Fruit fly (Drosophila melanogaster) whole organism, embryonic: ENCODE data around the gene Chro.

ENCODE experiments used
- Asciz ChIP-seq: fragments of 200-800 bp; sonication (Bioruptor generic); optimal IDR thresholded peaks from 2 replicates; lab custom pipeline; 2017; ENCODE audit warnings: missing biosample characterization, mild to moderate bottlenecking, missing genetic modification characterization, missing genetic modification reagents
- Atf-2 ChIP-seq: fragments of 200-800 bp; sonication (Bioruptor generic); optimal IDR thresholded peaks from 2 replicates; lab custom pipeline; 2016; ENCODE audit warnings: missing biosample characterization, missing genetic modification characterization
- C15 ChIP-seq: fragments of 200-800 bp; sonication (Bioruptor generic); IDR thresholded peaks from 3 replicates; pipeline ENCODE4 v1.3.6; 2022; ENCODE audit warnings: missing biosample characterization, missing genetic modification characterization
- CG1024 ChIP-seq: fragments of 200-800 bp; sonication (Bioruptor generic); IDR thresholded peaks from 2 replicates; pipeline ENCODE4 v1.3.6; 2022; ENCODE audit warnings: missing biosample characterization, missing genetic modification characterization
- CG11085 ChIP-seq: fragments of 200-800 bp; sonication (Bioruptor generic); IDR thresholded peaks from 2 replicates; pipeline ENCODE4 v1.3.6; 2022; ENCODE audit warnings: missing biosample characterization, missing genetic modification characterization
- CG11560 ChIP-seq: fragments of 200-800 bp; sonication (Bioruptor generic); IDR thresholded peaks from 3 replicates; pipeline ENCODE4 v1.3.6; 2022; ENCODE audit warnings: missing biosample characterization, missing genetic modification characterization
- CG12104 ChIP-seq: fragments of 200-800 bp; sonication (Bioruptor generic); optimal IDR thresholded peaks from 3 replicates; lab custom pipeline; 2016; ENCODE audit warnings: missing biosample characterization, missing genetic modification characterization
- CG17912 ChIP-seq: fragments of 200-800 bp; sonication (Bioruptor generic); optimal IDR thresholded peaks from 2 replicates; lab custom pipeline; 2018; ENCODE audit warnings: missing biosample characterization, mild to moderate bottlenecking, missing genetic modification characterization
- CG18262 ChIP-seq: fragments of 200-800 bp; optimal IDR thresholded peaks from 3 replicates; lab custom pipeline; 2019; ENCODE audit warnings: missing biosample characterization, mild to moderate bottlenecking, missing genetic modification characterization, moderate library complexity
- CG30431 ChIP-seq: fragments of 200-800 bp; sonication (Bioruptor generic); optimal IDR thresholded peaks from 2 replicates; lab custom pipeline; 2017; ENCODE audit warnings: missing biosample characterization, missing genetic modification characterization
- CG3281 ChIP-seq: fragments of 200-800 bp; sonication (Bioruptor generic); optimal IDR thresholded peaks from 3 replicates; lab custom pipeline; 2017; ENCODE audit warnings: missing biosample characterization, mild to moderate bottlenecking, missing genetic modification characterization
- CG3995 ChIP-seq: fragments of 200-800 bp; sonication (Bioruptor generic); optimal IDR thresholded peaks from 3 replicates; lab custom pipeline; 2016; ENCODE audit warnings: missing biosample characterization, missing genetic modification characterization
- CG43689 ChIP-seq: fragments of 200-800 bp; sonication (Bioruptor generic); IDR thresholded peaks from 2 replicates; pipeline ENCODE4 v1.3.6; 2022; ENCODE audit warnings: missing biosample characterization, missing genetic modification characterization
- CG4424 ChIP-seq: fragments of 200-800 bp; sonication (Bioruptor generic); optimal IDR thresholded peaks from 3 replicates; lab custom pipeline; 2016; ENCODE audit warnings: missing biosample characterization, missing genetic modification characterization
- CG4854 ChIP-seq: fragments of 200-800 bp; sonication (Bioruptor generic); optimal IDR thresholded peaks from 2 replicates; lab custom pipeline; 2016; ENCODE audit warnings: missing biosample characterization, missing genetic modification characterization, inconsistent platforms
- CG6254 ChIP-seq: fragments of 200-800 bp; sonication (Bioruptor generic); optimal IDR thresholded peaks from 3 replicates; lab custom pipeline; 2017; ENCODE audit warnings: mild to moderate bottlenecking, missing biosample characterization, missing genetic modification reagents, missing genetic modification characterization
- CG8290 ChIP-seq, 3 experiments: fragments of 200-800 bp; sonication (Bioruptor generic); optimal IDR thresholded peaks; 2 replicates each; lab custom pipeline; 2016 to 2019; ENCODE audit warnings: missing biosample characterization in 3 of 3, missing genetic modification characterization in 3 of 3, mild to moderate bottlenecking in 2 of 3, moderate library complexity in 1 of 3
- CG9817 ChIP-seq: fragments of 200-800 bp; sonication (Bioruptor generic); optimal IDR thresholded peaks from 2 replicates; lab custom pipeline; 2018; ENCODE audit warnings: missing biosample characterization, mild to moderate bottlenecking, missing genetic modification characterization, moderate library complexity
- Camta ChIP-seq: fragments of 200-800 bp; sonication (Bioruptor generic); optimal IDR thresholded peaks from 2 replicates; lab custom pipeline; 2016; ENCODE audit warnings: missing biosample characterization, missing genetic modification characterization
- Dfd ChIP-seq, 2 experiments: fragments of >200 bp; optimal IDR thresholded peaks; 2 replicates each; lab custom pipeline; 2017; ENCODE audit warnings: missing biosample characterization in 2 of 2, missing genetic modification characterization in 2 of 2
- Dll ChIP-seq: fragments of 200-800 bp; sonication (Bioruptor generic); IDR thresholded peaks from 4 replicates; pipeline ENCODE4 v1.3.6; 2022; ENCODE audit warnings: missing biosample characterization, missing genetic modification characterization; ENCODE audit not compliant: partially characterized antibody
- Doc3 ChIP-seq: fragments of 200-800 bp; sonication (Bioruptor generic); IDR thresholded peaks from 3 replicates; pipeline ENCODE4 v1.3.6; 2022; ENCODE audit warnings: missing biosample characterization, missing genetic modification characterization; ENCODE audit not compliant: partially characterized antibody
- Fer2 ChIP-seq: fragments of 200-800 bp; sonication (Bioruptor generic); optimal IDR thresholded peaks from 2 replicates; lab custom pipeline; 2018; ENCODE audit warnings: missing biosample characterization, mild to moderate bottlenecking, missing genetic modification characterization, moderate library complexity
- H2.0 ChIP-seq: fragments of 200-800 bp; sonication (Bioruptor generic); IDR thresholded peaks from 2 replicates; pipeline ENCODE4 v1.3.6; 2022; ENCODE audit warnings: missing biosample characterization, missing genetic modification characterization
- Hr51 ChIP-seq, 2 experiments: fragments of 200-800 bp; sonication (Bioruptor generic); optimal IDR thresholded peaks; 2 replicates in 1 of 2; 3 replicates in 1 of 2; lab custom pipeline; 2016 to 2018; ENCODE audit warnings: missing biosample characterization in 2 of 2, missing genetic modification characterization in 2 of 2, mild to moderate bottlenecking in 1 of 2, moderate library complexity in 1 of 2
- MTF-1 ChIP-seq: fragments of 200-800 bp; sonication (Bioruptor generic); optimal IDR thresholded peaks from 2 replicates; lab custom pipeline; 2018; ENCODE audit warnings: missing biosample characterization, mild to moderate bottlenecking, missing genetic modification characterization, borderline replicate concordance
- Med ChIP-seq: fragments of 200-800 bp; sonication (Bioruptor generic); peaks from one replicate; lab custom pipeline; 2016; ENCODE audit warnings: missing biosample characterization, missing genetic modification characterization, mild to moderate bottlenecking, inconsistent platforms, moderate library complexity
- NC2α ChIP-seq: fragments of 200-800 bp; sonication (Bioruptor generic); optimal IDR thresholded peaks from 2 replicates; lab custom pipeline; 2016; ENCODE audit warnings: missing biosample characterization, missing genetic modification characterization
- Nf-YC ChIP-seq: fragments of 200-800 bp; optimal IDR thresholded peaks from 3 replicates; lab custom pipeline; 2019; ENCODE audit warnings: missing biosample characterization, mild to moderate bottlenecking, missing genetic modification characterization, moderate library complexity
- Oaz ChIP-seq: fragments of 200-800 bp; sonication (Bioruptor generic); IDR thresholded peaks from 2 replicates; pipeline ENCODE4 v1.3.6; 2022; ENCODE audit warnings: missing biosample characterization, missing genetic modification characterization
- PHDP ChIP-seq: fragments of 200-800 bp; sonication (Bioruptor generic); optimal IDR thresholded peaks from 3 replicates; lab custom pipeline; 2018; ENCODE audit warnings: missing biosample characterization, mild to moderate bottlenecking, missing genetic modification characterization, moderate library complexity
- Spps ChIP-seq: fragments of 200-800 bp; sonication (Bioruptor generic); optimal IDR thresholded peaks from 2 replicates; lab custom pipeline; 2018; ENCODE audit warnings: missing biosample characterization, mild to moderate bottlenecking, missing genetic modification characterization
- Sry-δ ChIP-seq: fragments of 200-800 bp; sonication (Bioruptor generic); optimal IDR thresholded peaks from 2 replicates; lab custom pipeline; 2016; ENCODE audit warnings: missing biosample characterization, missing genetic modification characterization
- TFAM ChIP-seq: fragments of 200-800 bp; sonication (Bioruptor generic); optimal IDR thresholded peaks from 2 replicates; lab custom pipeline; 2017; ENCODE audit warnings: missing biosample characterization, missing genetic modification characterization, inconsistent platforms
- Tbp ChIP-seq: fragments of >200 bp; optimal IDR thresholded peaks from 2 replicates; lab custom pipeline; 2018; ENCODE audit warnings: missing biosample characterization, missing genetic modification characterization
- YL-1 ChIP-seq: fragments of 200-800 bp; sonication (Bioruptor generic); optimal IDR thresholded peaks from 3 replicates; lab custom pipeline; 2017; ENCODE audit warnings: missing biosample characterization, mild to moderate bottlenecking, missing genetic modification characterization
- al ChIP-seq: fragments of 200-800 bp; sonication (Bioruptor generic); IDR thresholded peaks from 2 replicates; pipeline ENCODE4 v1.3.6; 2022; ENCODE audit warnings: missing biosample characterization, missing genetic modification characterization
- chinmo ChIP-seq: fragments of 200-800 bp; sonication (Bioruptor generic); IDR thresholded peaks from 4 replicates; pipeline ENCODE4 v1.3.6; 2022; ENCODE audit warnings: missing biosample characterization, missing genetic modification characterization; ENCODE audit not compliant: partially characterized antibody
- dpn ChIP-seq, 2 experiments: fragments of 200-800 bp; sonication (Bioruptor generic); optimal IDR thresholded peaks; 3 replicates each; lab custom pipeline; 2016; ENCODE audit warnings: missing biosample characterization in 2 of 2, missing genetic modification characterization in 2 of 2
- hkb ChIP-seq, 2 experiments: fragments of 200-800 bp in 1 of 2; fragments of >200 bp in 1 of 2; sonication (Bioruptor generic) in 1 of 2; IDR thresholded peaks in 1 of 2; optimal IDR thresholded peaks in 1 of 2; 2 replicates each; pipeline versions ENCODE4 v1.3.6 to Lab custom; 2017 to 2022; ENCODE audit warnings: missing biosample characterization in 1 of 2, missing genetic modification characterization in 1 of 2
- jing ChIP-seq: fragments of 200-800 bp; sonication (Bioruptor generic); optimal IDR thresholded peaks from 2 replicates; lab custom pipeline; 2018; ENCODE audit warnings: missing biosample characterization, mild to moderate bottlenecking, missing genetic modification characterization
- lab ChIP-seq: fragments of 200-800 bp; sonication (Bioruptor generic); optimal IDR thresholded peaks from 3 replicates; lab custom pipeline; 2017; ENCODE audit warnings: missing biosample characterization, missing genetic modification characterization, mild to moderate bottlenecking, moderate library complexity, missing genetic modification reagents
- pb ChIP-seq: fragments of 200-800 bp; sonication (Bioruptor generic); optimal IDR thresholded peaks from 3 replicates; lab custom pipeline; 2016; ENCODE audit warnings: missing biosample characterization, missing genetic modification characterization
- pita ChIP-seq: fragments of 200-800 bp; sonication (Bioruptor generic); optimal IDR thresholded peaks from 2 replicates; lab custom pipeline; 2017; ENCODE audit warnings: missing biosample characterization, mild to moderate bottlenecking, missing genetic modification characterization
- pnt ChIP-seq: fragments of 200-800 bp; sonication (Bioruptor generic); optimal IDR thresholded peaks from 3 replicates; lab custom pipeline; 2016; ENCODE audit warnings: missing biosample characterization, missing genetic modification characterization
- ranshi ChIP-seq: fragments of 200-800 bp; sonication (Bioruptor generic); IDR thresholded peaks from 2 replicates; pipeline ENCODE4 v1.3.6; 2022; ENCODE audit warnings: missing biosample characterization, missing genetic modification characterization
- sens ChIP-seq: fragments of 200-800 bp; sonication (Bioruptor generic); peaks from one replicate; lab custom pipeline; 2016; ENCODE audit warnings: missing biosample characterization, missing genetic modification characterization
- ssp ChIP-seq: fragments of 200-800 bp; sonication (Bioruptor generic); IDR thresholded peaks from 2 replicates; pipeline ENCODE4 v1.3.6; 2022; ENCODE audit warnings: missing biosample characterization, missing genetic modification characterization
- tin ChIP-seq: fragments of 200-800 bp; sonication (Bioruptor generic); optimal IDR thresholded peaks from 3 replicates; lab custom pipeline; 2016; ENCODE audit warnings: missing biosample characterization, missing genetic modification characterization
- trh ChIP-seq: fragments of 200-800 bp; sonication (Bioruptor generic); optimal IDR thresholded peaks from 2 replicates; lab custom pipeline; 2016; ENCODE audit warnings: missing biosample characterization, missing genetic modification characterization
- vfl ChIP-seq: fragments of 200-800 bp; sonication (Bioruptor generic); optimal IDR thresholded peaks from 2 replicates; lab custom pipeline; 2016; ENCODE audit warnings: missing biosample characterization, missing genetic modification characterization

The Chro gene

dm6 chr3L:22868070-22868469 lies 10.7 kb downstream of the Chro start, which contains the start of gene EMC4 (continued):
- no peak for TF ChIP-seq CG3995 (GFP tag; lab: Kevin White, UChicago)
- no peak for TF ChIP-seq CG12104 (GFP tag; lab: Kevin White, UChicago)
- TF ChIP-seq Spps (tag; lab: Kevin White, UChicago), result no peak
- peak; percentile 15 for TF ChIP-seq PHDP (tag; lab: Kevin White, UChicago)
- no peak for TF ChIP-seq Camta (GFP tag; lab: Kevin White, UChicago)
- TF ChIP-seq Nf-YC (tag; lab: Kevin White, UChicago), result peak; percentile 57
- peak; percentile 96 for TF ChIP-seq YL-1
- TF ChIP-seq MTF-1 (GFP tag; lab: Kevin White, UChicago), result no peak
- TF ChIP-seq tin (GFP tag; lab: Kevin White, UChicago), result peak; percentile 51
- no peak for TF ChIP-seq Oaz (GFP tag; lab: Robert Waterston, UW)
- TF ChIP-seq CG43689, result no peak
- TF ChIP-seq Dll (GFP tag; lab: Robert Waterston, UW), result peak; percentile 76
- no peak for TF ChIP-seq C15 (GFP tag; lab: Robert Waterston, UW)
- no peak for TF ChIP-seq CG11085 (GFP tag; lab: Robert Waterston, UW)
- no peak for TF ChIP-seq Dfd (GFP tag; optimal IDR thresholded peaks at IDR 0.05; lab: Kevin White, UChicago)
- peak; percentile 8 to 47 for TF ChIP-seq Hr51 (GFP tag; optimal IDR thresholded peaks at IDR 0.05; lab: Kevin White, UChicago)
- no peak for TF ChIP-seq CG17912 (GFP tag; lab: Kevin White, UChicago)
- TF ChIP-seq CG4424 (GFP tag; lab: Kevin White, UChicago), result peak; percentile 22
- TF ChIP-seq sens, result peak; percentile 84
- TF ChIP-seq CG6254 (GFP tag; lab: Kevin White, UChicago), result peak; percentile 10
- no peak for TF ChIP-seq TFAM (GFP tag; lab: Kevin White, UChicago)
- peak; percentile 46 for TF ChIP-seq lab (GFP tag; lab: Kevin White, UChicago)
- peak; percentile 15 for TF ChIP-seq CG18262 (tag; lab: Kevin White, UChicago)
- no peak for TF ChIP-seq Atf-2 (GFP tag; lab: Kevin White, UChicago)
- TF ChIP-seq Med, result peak; percentile 96
- TF ChIP-seq al (GFP tag; lab: Robert Waterston, UW), result no peak
- no peak for TF ChIP-seq Asciz (GFP tag; lab: Kevin White, UChicago)
- TF ChIP-seq pnt (GFP tag; lab: Kevin White, UChicago), result no peak
- no peak for TF ChIP-seq CG8290 (GFP tag; optimal IDR thresholded peaks at IDR 0.05; lab: Kevin White, UChicago)
- peak in 1 of 2 experiments; percentile 73 for TF ChIP-seq CG8290 (tag; optimal IDR thresholded peaks at IDR 0.05; lab: Kevin White, UChicago)
- TF ChIP-seq ssp (GFP tag; lab: Robert Waterston, UW), result no peak
- TF ChIP-seq NC2α (GFP tag; lab: Kevin White, UChicago), result no peak
- no peak for TF ChIP-seq H2.0 (GFP tag; lab: Robert Waterston, UW)
- peak; percentile 34 for TF ChIP-seq CG3281 (GFP tag; lab: Kevin White, UChicago)
- TF ChIP-seq pita (GFP tag; lab: Kevin White, UChicago), result no peak
- TF ChIP-seq ranshi (GFP tag; lab: Robert Waterston, UW), result peak; percentile 23; the same call in 1 of the 2 replicates
- no peak for TF ChIP-seq pb (GFP tag; lab: Kevin White, UChicago)
- TF ChIP-seq CG30431 (GFP tag; lab: Kevin White, UChicago), result no peak
- peak; percentile 36; the same call in 1 of the 3 replicates for TF ChIP-seq Doc3 (GFP tag; lab: Robert Waterston, UW)
- TF ChIP-seq trh (GFP tag; lab: Kevin White, UChicago), result no peak
- no peak for TF ChIP-seq CG9817
- no peak for TF ChIP-seq jing (GFP tag; lab: Kevin White, UChicago)
- peak; percentile 76 for TF ChIP-seq Sry-δ (GFP tag; lab: Kevin White, UChicago)
- peak; percentile 53 to 62 for TF ChIP-seq dpn (GFP tag; optimal IDR thresholded peaks at IDR 0.05; lab: Kevin White, UChicago)
- TF ChIP-seq Tbp (GFP tag; lab: Kevin White, UChicago), result no peak
- no peak for TF ChIP-seq CG1024
- no peak for TF ChIP-seq CG11560
- TF ChIP-seq hkb (optimal IDR thresholded peaks at IDR 0.05; lab: Kevin White, UChicago), result peak; percentile 39
- TF ChIP-seq hkb (GFP tag; IDR thresholded peaks at IDR 0.05; lab: Robert Waterston, UW), result no peak
- no peak for TF ChIP-seq Fer2 (tag; lab: Kevin White, UChicago)
- TF ChIP-seq vfl (GFP tag; lab: Kevin White, UChicago), result peak; percentile 73
- TF ChIP-seq CG4854, result peak; percentile 53
- no peak for TF ChIP-seq chinmo (GFP tag; lab: Robert Waterston, UW)
